Fruit fly (Drosophila melanogaster) whole organism, embryonic: ENCODE results near the gene CG31064.

Source experiments
- Ada2b ChIP-seq: fragments of 200-800 bp; sonication (Bioruptor generic); IDR thresholded peaks from 2 replicates; pipeline ENCODE4 v1.3.6; 2022; ENCODE audit warnings: missing biosample characterization, missing genetic modification characterization
- BEAF-32 ChIP-seq: fragments of 200-800 bp; sonication (Bioruptor generic); optimal IDR thresholded peaks from 3 replicates; lab custom pipeline; 2017; ENCODE audit warnings: missing biosample characterization, missing genetic modification characterization, mild to moderate bottlenecking, moderate library complexity, missing genetic modification reagents
- Bgb ChIP-seq: fragments of 200-800 bp; sonication (Bioruptor generic); IDR thresholded peaks from 2 replicates; pipeline ENCODE4 v1.3.6; 2022; ENCODE audit warnings: missing biosample characterization, missing genetic modification characterization; ENCODE audit not compliant: partially characterized antibody
- CG10543 ChIP-seq: fragments of 200-800 bp; sonication (Bioruptor generic); optimal IDR thresholded peaks from 3 replicates; lab custom pipeline; 2017; ENCODE audit warnings: missing biosample characterization, mild to moderate bottlenecking, missing genetic modification characterization, moderate library complexity
- CG11093 ChIP-seq: fragments of 200-800 bp; sonication (Bioruptor generic); IDR thresholded peaks from 3 replicates; pipeline ENCODE4 v1.3.6; 2022; ENCODE audit warnings: missing biosample characterization, missing genetic modification characterization
- CG11695 ChIP-seq: fragments of 200-800 bp; sonication (Bioruptor generic); IDR thresholded peaks from 3 replicates; pipeline ENCODE4 v1.3.6; 2022; ENCODE audit warnings: missing biosample characterization, missing genetic modification characterization
- CG12236 ChIP-seq: fragments of 200-800 bp; sonication (Bioruptor generic); optimal IDR thresholded peaks from 2 replicates; lab custom pipeline; 2016; ENCODE audit warnings: missing biosample characterization, missing genetic modification characterization
- CG13123 ChIP-seq: fragments of 200-800 bp; sonication (Bioruptor generic); optimal IDR thresholded peaks from 2 replicates; lab custom pipeline; 2016; ENCODE audit warnings: missing biosample characterization, missing genetic modification characterization
- CG14860 ChIP-seq: fragments of 200-800 bp; sonication (Bioruptor generic); IDR thresholded peaks from 3 replicates; pipeline ENCODE4 v1.3.6; 2022; ENCODE audit warnings: missing biosample characterization, missing genetic modification characterization; ENCODE audit not compliant: partially characterized antibody
- CG15011 ChIP-seq: fragments of 200-800 bp; sonication (Bioruptor generic); optimal IDR thresholded peaks from 3 replicates; lab custom pipeline; 2018; ENCODE audit warnings: missing biosample characterization, mild to moderate bottlenecking, missing genetic modification characterization
- CG15479 ChIP-seq: fragments of 200-800 bp; sonication (Bioruptor generic); optimal IDR thresholded peaks from 3 replicates; lab custom pipeline; 2019; ENCODE audit warnings: missing biosample characterization, mild to moderate bottlenecking, missing genetic modification characterization, moderate library complexity
- CG16779 ChIP-seq: fragments of 200-800 bp; sonication (Bioruptor generic); IDR thresholded peaks from 2 replicates; pipeline ENCODE4 v1.3.6; 2022; ENCODE audit warnings: missing biosample characterization, missing genetic modification characterization
- CG17328 ChIP-seq: fragments of 200-800 bp; sonication (Bioruptor generic); IDR thresholded peaks from 2 replicates; pipeline ENCODE4 v1.3.6; 2022; ENCODE audit warnings: missing biosample characterization, missing genetic modification characterization
- CG17568 ChIP-seq: fragments of 200-800 bp; sonication (Bioruptor generic); optimal IDR thresholded peaks from 2 replicates; lab custom pipeline; 2018; ENCODE audit warnings: missing biosample characterization, mild to moderate bottlenecking, missing genetic modification characterization, moderate library complexity
- CG17829 ChIP-seq: fragments of 200-800 bp; optimal IDR thresholded peaks from 2 replicates; lab custom pipeline; 2019; ENCODE audit warnings: missing biosample characterization, mild to moderate bottlenecking, missing genetic modification characterization, moderate library complexity
- CG2129 ChIP-seq: fragments of 200-800 bp; sonication (Bioruptor generic); IDR thresholded peaks from 2 replicates; pipeline ENCODE4 v1.3.6; 2022; ENCODE audit warnings: missing biosample characterization, missing genetic modification characterization; ENCODE audit not compliant: partially characterized antibody
- CG3281 ChIP-seq: fragments of 200-800 bp; sonication (Bioruptor generic); optimal IDR thresholded peaks from 3 replicates; lab custom pipeline; 2017; ENCODE audit warnings: missing biosample characterization, mild to moderate bottlenecking, missing genetic modification characterization
- CG34224 ChIP-seq: fragments of 200-800 bp; sonication (Bioruptor generic); IDR thresholded peaks from 3 replicates; pipeline ENCODE4 v1.3.6; 2022; ENCODE audit warnings: missing biosample characterization, missing genetic modification characterization; ENCODE audit not compliant: partially characterized antibody
- CG42726 ChIP-seq: fragments of 200-800 bp; sonication (Bioruptor generic); IDR thresholded peaks from 2 replicates; pipeline ENCODE4 v1.3.6; 2022; ENCODE audit warnings: missing biosample characterization, missing genetic modification characterization; ENCODE audit not compliant: partially characterized antibody
- CG6689 ChIP-seq: fragments of 200-800 bp; sonication (Bioruptor generic); IDR thresholded peaks from 2 replicates; pipeline ENCODE4 v1.3.6; 2022; ENCODE audit warnings: missing biosample characterization, missing genetic modification characterization
- CG7786 ChIP-seq: fragments of 200-800 bp; sonication (Bioruptor generic); optimal IDR thresholded peaks from 2 replicates; lab custom pipeline; 2016; ENCODE audit warnings: missing biosample characterization, missing genetic modification characterization
- CG8089 ChIP-seq: fragments of 200-800 bp; sonication (Bioruptor generic); optimal IDR thresholded peaks from 3 replicates; lab custom pipeline; 2016; ENCODE audit warnings: missing biosample characterization, missing genetic modification characterization
- CG8290 ChIP-seq, 3 experiments: fragments of 200-800 bp; sonication (Bioruptor generic); optimal IDR thresholded peaks; 2 replicates each; lab custom pipeline; 2016 to 2019; ENCODE audit warnings: missing biosample characterization in 3 of 3, missing genetic modification characterization in 3 of 3, mild to moderate bottlenecking in 2 of 3, moderate library complexity in 1 of 3
- CG8765 ChIP-seq: fragments of 200-800 bp; sonication (Bioruptor generic); IDR thresholded peaks from 2 replicates; pipeline ENCODE4 v1.3.6; 2022; ENCODE audit warnings: missing biosample characterization, missing genetic modification characterization
- CTCF ChIP-seq: fragments of 200-800 bp; sonication (Bioruptor generic); optimal IDR thresholded peaks from 2 replicates; lab custom pipeline; 2017; ENCODE audit warnings: missing biosample characterization, mild to moderate bottlenecking, missing genetic modification characterization, moderate library complexity
- Drgx ChIP-seq: fragments of 200-800 bp; sonication (Bioruptor generic); IDR thresholded peaks from 2 replicates; pipeline ENCODE4 v1.3.6; 2022; ENCODE audit warnings: missing biosample characterization, missing genetic modification characterization
- E2f1 ChIP-seq: fragments of 200-800 bp; sonication (Bioruptor generic); IDR thresholded peaks from 2 replicates; pipeline ENCODE4 v1.3.6; 2022; ENCODE audit warnings: missing biosample characterization, missing genetic modification characterization
- Ets65A ChIP-seq: fragments of 200-800 bp; sonication (Bioruptor generic); peaks from one replicate; lab custom pipeline; 2016; ENCODE audit warnings: missing biosample characterization, missing genetic modification characterization
- Fer3 ChIP-seq: fragments of 200-800 bp; sonication (Bioruptor generic); optimal IDR thresholded peaks from 2 replicates; lab custom pipeline; 2018; ENCODE audit warnings: missing biosample characterization, mild to moderate bottlenecking, missing genetic modification characterization, moderate library complexity
- Gsc ChIP-seq: fragments of 200-800 bp; sonication (Bioruptor generic); IDR thresholded peaks from 2 replicates; pipeline ENCODE4 v1.3.6; 2022; ENCODE audit warnings: missing biosample characterization, missing genetic modification characterization
- MBD-R2 ChIP-seq: fragments of 200-800 bp; sonication (Bioruptor generic); IDR thresholded peaks from 2 replicates; pipeline ENCODE4 v1.3.6; 2022; ENCODE audit warnings: missing biosample characterization, missing genetic modification characterization
- MESR4 ChIP-seq: fragments of 200-800 bp; sonication (Bioruptor generic); optimal IDR thresholded peaks from 2 replicates; lab custom pipeline; 2018; ENCODE audit warnings: missing biosample characterization, mild to moderate bottlenecking, missing genetic modification characterization, moderate library complexity
- Med ChIP-seq: fragments of 200-800 bp; sonication (Bioruptor generic); peaks from one replicate; lab custom pipeline; 2016; ENCODE audit warnings: missing biosample characterization, missing genetic modification characterization, mild to moderate bottlenecking, inconsistent platforms, moderate library complexity
- Mes4 ChIP-seq: fragments of 200-800 bp; sonication (Bioruptor generic); optimal IDR thresholded peaks from 2 replicates; lab custom pipeline; 2016; ENCODE audit warnings: missing biosample characterization, missing genetic modification characterization
- Ptx1 ChIP-seq: fragments of 200-800 bp; sonication (Bioruptor generic); IDR thresholded peaks from 2 replicates; pipeline ENCODE4 v1.3.6; 2022; ENCODE audit warnings: missing biosample characterization, missing genetic modification characterization
- Xrp1 ChIP-seq: fragments of 200-800 bp; sonication (Bioruptor generic); IDR thresholded peaks from 2 replicates; pipeline ENCODE4 v1.3.6; 2022; ENCODE audit warnings: missing biosample characterization, missing genetic modification characterization
- ab ChIP-seq: fragments of 200-800 bp; sonication (Bioruptor generic); optimal IDR thresholded peaks from 2 replicates; lab custom pipeline; 2016; ENCODE audit warnings: missing biosample characterization, missing genetic modification characterization
- chn ChIP-seq: fragments of 200-800 bp; sonication (Bioruptor generic); optimal IDR thresholded peaks from 2 replicates; lab custom pipeline; 2016; ENCODE audit warnings: missing biosample characterization, missing genetic modification characterization
- ci ChIP-seq: fragments of 200-800 bp; sonication (Bioruptor generic); IDR thresholded peaks from 3 replicates; pipeline ENCODE4 v1.3.6; 2022; ENCODE audit warnings: missing biosample characterization, missing genetic modification characterization
- crol ChIP-seq: fragments of 200-800 bp; sonication (Bioruptor generic); IDR thresholded peaks from 2 replicates; pipeline ENCODE4 v1.3.6; 2022; ENCODE audit warnings: missing biosample characterization, missing genetic modification characterization
- da ChIP-seq: fragments of 200-800 bp; sonication (Bioruptor generic); optimal IDR thresholded peaks from 2 replicates; lab custom pipeline; 2016; ENCODE audit warnings: missing biosample characterization, missing genetic modification characterization
- eyg ChIP-seq: fragments of 200-800 bp; sonication (Bioruptor generic); optimal IDR thresholded peaks from 3 replicates; lab custom pipeline; 2016; ENCODE audit warnings: missing biosample characterization, missing genetic modification characterization
- gem ChIP-seq: fragments of 200-800 bp; sonication (Bioruptor generic); optimal IDR thresholded peaks from 2 replicates; lab custom pipeline; 2019; ENCODE audit warnings: missing biosample characterization, mild to moderate bottlenecking, missing genetic modification characterization, moderate library complexity
- oc ChIP-seq: fragments of 200-800 bp; sonication (Bioruptor generic); optimal IDR thresholded peaks from 2 replicates; lab custom pipeline; 2018; ENCODE audit warnings: missing biosample characterization, mild to moderate bottlenecking, missing genetic modification characterization, moderate library complexity
- pzg ChIP-seq: fragments of 200-800 bp; sonication (Bioruptor generic); optimal IDR thresholded peaks from 3 replicates; lab custom pipeline; 2018; ENCODE audit warnings: missing biosample characterization, mild to moderate bottlenecking, missing genetic modification characterization, moderate library complexity
- repo ChIP-seq: fragments of 200-800 bp; sonication (Bioruptor generic); optimal IDR thresholded peaks from 2 replicates; lab custom pipeline; 2016; ENCODE audit warnings: missing biosample characterization, missing genetic modification characterization
- scrt ChIP-seq: fragments of 200-800 bp; sonication (Bioruptor generic); optimal IDR thresholded peaks from 2 replicates; lab custom pipeline; 2018; ENCODE audit warnings: missing biosample characterization, mild to moderate bottlenecking, missing genetic modification characterization, moderate library complexity
- tin ChIP-seq: fragments of 200-800 bp; sonication (Bioruptor generic); optimal IDR thresholded peaks from 3 replicates; lab custom pipeline; 2016; ENCODE audit warnings: missing biosample characterization, missing genetic modification characterization
- vfl ChIP-seq: fragments of 200-800 bp; sonication (Bioruptor generic); optimal IDR thresholded peaks from 2 replicates; lab custom pipeline; 2016; ENCODE audit warnings: missing biosample characterization, missing genetic modification characterization

CG31064 gene

DNA sequence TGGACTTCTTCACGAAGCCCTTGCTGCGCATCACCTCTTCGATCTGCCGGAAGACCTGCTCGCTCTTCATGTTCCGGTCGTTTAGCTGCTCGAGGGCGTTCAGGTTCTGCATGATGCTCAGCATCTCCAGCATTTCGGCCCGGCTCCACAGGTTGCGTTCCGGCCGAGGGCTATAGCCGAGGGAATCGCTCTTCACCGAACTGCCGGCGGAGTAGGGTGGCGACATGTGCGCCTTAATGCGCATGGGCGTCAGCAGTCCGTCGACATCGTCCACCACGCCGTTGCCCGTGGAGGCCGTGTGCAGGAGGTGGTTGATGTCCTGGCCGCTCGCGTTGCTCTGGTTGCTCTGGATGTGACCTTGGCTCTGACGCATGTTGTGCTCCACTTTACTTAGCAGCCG, 40.6 kb upstream of the CG31064 start (continued):
- TF ChIP-seq CG14860 (no peak), CG15011 (no peak), CG7786 (no peak), CG11695 (no peak), CG15479 (GFP tag; lab: Kevin White, UChicago) (no peak), chn (GFP tag; lab: Kevin White, UChicago) (no peak), Ptx1 (GFP tag; lab: Robert Waterston, UW) (no peak), scrt (GFP tag; lab: Kevin White, UChicago) (peak; percentile 89), Ets65A (GFP tag; lab: Kevin White, UChicago) (peak; percentile 75), Gsc (GFP tag; lab: Robert Waterston, UW) (no peak), CG17328 (GFP tag; lab: Robert Waterston, UW) (no peak), pzg (no peak), CG12236 (GFP tag; lab: Kevin White, UChicago) (no peak), CG34224 (no peak), eyg (GFP tag; lab: Kevin White, UChicago) (no peak), E2f1 (0 out of 2 replicates have a peak, but pooled peaks have one; percentile 17), Med (GFP tag; lab: Kevin White, UChicago) (peak; percentile 67), ab (GFP tag; lab: Kevin White, UChicago) (no peak)
- TF ChIP-seq, all 482 proteins: peak for 10

- TF ChIP-seq CG17568 (GFP tag; lab: Kevin White, UChicago) (no peak), CG17829 (peak; percentile 56), Xrp1 (peak; percentile 26; the same call in 1 of the 2 replicates), tin (GFP tag; lab: Kevin White, UChicago) (no peak), CG8089 (GFP tag; lab: Kevin White, UChicago) (no peak), ci (0 out of 3 replicates have a peak, but pooled peaks have one; percentile 15), Fer3 (tag; lab: Kevin White, UChicago) (no peak), Ada2b (GFP tag; lab: Robert Waterston, UW) (peak; percentile 6; the same call in 1 of the 2 replicates), CG8290 (GFP tag; optimal IDR thresholded peaks at IDR 0.05; lab: Kevin White, UChicago) (no peak), CG8290 (tag; optimal IDR thresholded peaks at IDR 0.05; lab: Kevin White, UChicago) (no peak), CTCF (peak; percentile 69), MESR4 (GFP tag; lab: Kevin White, UChicago) (peak; percentile 73), CG13123 (GFP tag; lab: Kevin White, UChicago) (no peak), MBD-R2 (peak; percentile 38; the same call in 1 of the 2 replicates), Drgx (peak; percentile 59; the same call in 1 of the 2 replicates), da (no peak), CG11093 (GFP tag; lab: Robert Waterston, UW) (no peak), chn (GFP tag; lab: Kevin White, UChicago) (no peak), vfl (GFP tag; lab: Kevin White, UChicago) (no peak), oc (tag; lab: Kevin White, UChicago) (no peak), CG10543 (GFP tag; lab: Kevin White, UChicago) (no peak), repo (no peak), CG16779 (GFP tag; lab: Robert Waterston, UW) (no peak), CG6689 (GFP tag; lab: Robert Waterston, UW) (0 out of 2 replicates have a peak, but pooled peaks have one; percentile 39), gem (tag; lab: Kevin White, UChicago) (no peak), Bgb (GFP tag; lab: Robert Waterston, UW) (no peak), CG42726 (GFP tag; lab: Robert Waterston, UW) (no peak), BEAF-32 (GFP tag; lab: Kevin White, UChicago) (peak; percentile 25), CG3281 (peak; percentile 30), Mes4 (GFP tag; lab: Kevin White, UChicago) (no peak), CG2129 (no peak), CG8765 (no peak), crol (GFP tag; lab: Robert Waterston, UW) (peak; percentile 73)
Measured at dm6 chr3R:27274533-27275447, 35.9 kb upstream of the CG31064 start, which contains the start of gene CG5938. CG5938 (plus strand) TSS chr3R:27274794.
